Fruit fly (Drosophila melanogaster) whole organism, wandering third instar larva: ENCODE measurements around the gene CG31038.
A peak's percentile ranks its signal among the peaks of the same experiment; 100 is the strongest.

Source experiments
- Dif ChIP-seq: fragments of 200-275, 200-300 bp; sonication (Bioruptor generic); optimal IDR thresholded peaks from 2 replicates; lab custom pipeline; 2018; ENCODE audit warnings: missing biosample characterization, missing genetic modification characterization; ENCODE audit not compliant: partially characterized antibody
- GATAd ChIP-seq: sonication (Bioruptor generic); optimal IDR thresholded peaks from 2 replicates; lab custom pipeline; 2016; ENCODE audit warnings: missing biosample characterization, missing genetic modification characterization
- dmrt93B ChIP-seq: fragments of 200-800 bp; sonication (Bioruptor generic); optimal IDR thresholded peaks from 2 replicates; lab custom pipeline; 2018; ENCODE audit warnings: missing biosample characterization, mild to moderate bottlenecking, missing genetic modification characterization
- dsf ChIP-seq: sonication (Bioruptor generic); optimal IDR thresholded peaks from 2 replicates; lab custom pipeline; 2016; ENCODE audit warnings: missing biosample characterization, missing genetic modification characterization, borderline replicate concordance
- h ChIP-seq: fragments of 200-800 bp; sonication (Bioruptor generic); optimal IDR thresholded peaks from 3 replicates; lab custom pipeline; 2016; ENCODE audit warnings: missing biosample characterization, mild to moderate bottlenecking, missing genetic modification characterization
- jim ChIP-seq: fragments of 175-275, 200-325 bp; sonication (Bioruptor generic); optimal IDR thresholded peaks from 2 replicates; lab custom pipeline; 2016; ENCODE audit warnings: missing biosample characterization, mild to moderate bottlenecking, missing genetic modification characterization
- lola ChIP-seq: fragments of >200 bp; optimal IDR thresholded peaks from 2 replicates; lab custom pipeline; 2017; ENCODE audit warnings: missing biosample characterization, missing genetic modification characterization
- psq ChIP-seq: fragments of 200-800 bp; sonication (Bioruptor generic); optimal IDR thresholded peaks from 3 replicates; lab custom pipeline; 2017; ENCODE audit warnings: missing biosample characterization, mild to moderate bottlenecking, missing genetic modification characterization, moderate library complexity
- rgr ChIP-seq: fragments of 200-800 bp; sonication (Bioruptor generic); optimal IDR thresholded peaks from 3 replicates; lab custom pipeline; 2016; ENCODE audit warnings: missing biosample characterization, mild to moderate bottlenecking, missing genetic modification characterization
- usp ChIP-seq: fragments of >200 bp; optimal IDR thresholded peaks from 2 replicates; lab custom pipeline; 2017; ENCODE audit warnings: missing biosample characterization, missing genetic modification characterization

DNA sequence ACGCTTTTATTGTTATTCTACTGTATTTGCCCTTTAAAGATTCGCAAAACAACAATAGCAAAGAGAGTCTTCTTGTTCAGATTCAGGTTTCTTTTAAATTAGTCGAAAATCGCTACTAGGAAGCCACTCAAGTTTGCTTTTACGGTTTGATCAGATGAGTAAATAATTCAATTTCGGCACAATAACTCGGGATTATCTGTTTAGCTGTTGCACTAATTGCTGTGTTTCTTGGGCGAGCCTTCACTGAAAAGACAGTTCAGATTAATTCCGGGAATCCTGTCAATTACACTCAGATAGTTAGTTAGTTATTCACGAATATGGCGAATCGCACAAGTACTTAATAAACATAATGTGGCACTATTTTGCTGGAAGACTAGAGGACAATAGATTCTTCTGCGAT, 10.2 kb upstream of the CG31038 start:
- TF ChIP-seq h (GFP tag; lab: Kevin White, UChicago): no peak
- no peak for TF ChIP-seq dsf (GFP tag; lab: Kevin White, UChicago)
- TF ChIP-seq GATAd (GFP tag; lab: Kevin White, UChicago): no peak
- TF ChIP-seq rgr (GFP tag; lab: Kevin White, UChicago): peak; percentile 66
- no peak for TF ChIP-seq lola
- no peak for TF ChIP-seq dmrt93B (GFP tag; lab: Kevin White, UChicago)
- no peak for TF ChIP-seq usp (GFP tag; lab: Kevin White, UChicago)
- no peak for TF ChIP-seq jim (GFP tag; lab: Kevin White, UChicago)
- TF ChIP-seq Dif (GFP tag; lab: Kevin White, UChicago): no peak
- TF ChIP-seq psq (GFP tag; lab: Kevin White, UChicago): no peak
